Worm (Caenorhabditis elegans) whole organism, L4 larva: Measurements from ENCODE around the gene dop-5.
A peak's percentile ranks its signal among the peaks of the same experiment; 100 is the strongest.

Experiments
- F44E2.7 ChIP-seq: fragments of 200-800 bp; sonication (Bioruptor generic); IDR thresholded peaks from 2 replicates; pipeline ENCODE4 v2.1.2; 2022; ENCODE audit warnings: missing genetic modification characterization, missing compliant biosample characterization
- F49E8.2 ChIP-seq: sonication (generic microtip); optimal IDR thresholded peaks from 2 replicates; lab custom pipeline; 2016; ENCODE audit warnings: missing compliant biosample characterization, mild to moderate bottlenecking, missing genetic modification characterization, borderline replicate concordance
- T20F7.1 ChIP-seq: fragments of 200-800 bp; sonication (Bioruptor generic); optimal IDR thresholded peaks from 2 replicates; lab custom pipeline; 2018; ENCODE audit warnings: mild to moderate bottlenecking, missing genetic modification characterization, missing compliant biosample characterization
- Y48G9A.11 ChIP-seq: fragments of 200-800 bp; sonication (Bioruptor generic); IDR thresholded peaks from 2 replicates; pipeline ENCODE4 v1.3.6; 2022; ENCODE audit warnings: missing genetic modification reagents, missing genetic modification characterization, missing compliant biosample characterization
- aha-1 ChIP-seq: fragments of 150-350 bp; peaks from one replicate; lab custom pipeline; 2014; ENCODE audit warnings: missing biosample characterization, missing genetic modification characterization
- arid-1 ChIP-seq: fragments of 200-800 bp; sonication (Bioruptor generic); conservative IDR thresholded peaks from 2 replicates; pipeline ENCODE4 v1.3.6; 2022; ENCODE audit warnings: missing genetic modification reagents, missing genetic modification characterization, missing compliant biosample characterization
- ceh-20 ChIP-seq: fragments of 200-800 bp; sonication (Bioruptor generic); IDR thresholded peaks from 2 replicates; pipeline ENCODE4 v1.3.6; 2022; ENCODE audit warnings: missing genetic modification reagents, missing genetic modification characterization, missing compliant biosample characterization
- ceh-44 ChIP-seq: fragments of 200-800 bp; sonication (Bioruptor generic); IDR thresholded peaks from 2 replicates; pipeline ENCODE4 v1.3.6; 2022; ENCODE audit warnings: missing genetic modification reagents, missing genetic modification characterization, missing compliant biosample characterization
- daf-12 ChIP-seq: fragments of 150-350 bp; optimal IDR thresholded peaks from 2 replicates; lab custom pipeline; 2014; ENCODE audit warnings: missing biosample characterization, missing genetic modification reagents, missing genetic modification characterization
- daf-16 ChIP-seq, 3 experiments: sonication (generic microtip); optimal IDR thresholded peaks; 2 replicates each; lab custom pipeline; 2016 to 2017; ENCODE audit warnings: missing genetic modification characterization in 3 of 3, missing genetic modification reagents in 3 of 3, mild to moderate bottlenecking in 2 of 3, missing compliant biosample characterization in 2 of 3, missing biosample characterization in 1 of 3, moderate library complexity in 1 of 3
- dmd-6 ChIP-seq: fragments of 200-800 bp; sonication (Bioruptor generic); IDR thresholded peaks from 2 replicates; pipeline ENCODE4 v1.3.6; 2022; ENCODE audit warnings: missing genetic modification reagents, missing genetic modification characterization, missing compliant biosample characterization
- dmd-8 ChIP-seq: fragments of 200-800 bp; sonication (Bioruptor generic); IDR thresholded peaks from 2 replicates; pipeline ENCODE4 v1.3.6; 2022; ENCODE audit warnings: missing genetic modification characterization, missing compliant biosample characterization
- dmd-9 ChIP-seq: fragments of 200-800 bp; sonication (Bioruptor generic); IDR thresholded peaks from 2 replicates; pipeline ENCODE4 v1.3.6; 2022; ENCODE audit warnings: missing genetic modification reagents, missing genetic modification characterization, missing compliant biosample characterization
- dpl-1 ChIP-seq: fragments of 150-350 bp; optimal IDR thresholded peaks from 2 replicates; lab custom pipeline; 2014; ENCODE audit warnings: missing biosample characterization, missing genetic modification reagents, missing genetic modification characterization
- egl-27 ChIP-seq: sonication (generic microtip); optimal IDR thresholded peaks from 3 replicates; lab custom pipeline; 2017; ENCODE audit warnings: missing biosample characterization, missing genetic modification reagents, missing genetic modification characterization
- gei-8 ChIP-seq: fragments of 200-800 bp; sonication (Bioruptor generic); optimal IDR thresholded peaks from 2 replicates; lab custom pipeline; 2018; ENCODE audit warnings: mild to moderate bottlenecking, missing genetic modification characterization, missing compliant biosample characterization
- hif-1 ChIP-seq, 2 experiments: sonication (generic microtip); optimal IDR thresholded peaks; 2 replicates each; lab custom pipeline; 2016 to 2017; ENCODE audit warnings: missing compliant biosample characterization in 2 of 2, missing genetic modification characterization in 2 of 2, missing genetic modification reagents in 2 of 2, missing genotype in 2 of 2, mild to moderate bottlenecking in 1 of 2
- hlh-11 ChIP-seq: fragments of 200-800 bp; sonication (Bioruptor generic); optimal IDR thresholded peaks from 2 replicates; lab custom pipeline; 2018; ENCODE audit warnings: mild to moderate bottlenecking, missing genetic modification characterization, missing compliant biosample characterization
- hlh-30 ChIP-seq: sonication (generic microtip); optimal IDR thresholded peaks from 2 replicates; lab custom pipeline; 2017; ENCODE audit warnings: antibody characterized with exemption, mild to moderate bottlenecking, missing genetic modification characterization, missing compliant biosample characterization; ENCODE audit not compliant: insufficient read depth
- hmg-1.1 ChIP-seq: fragments of 200-800 bp; sonication (Bioruptor generic); IDR thresholded peaks from 2 replicates; pipeline ENCODE4 v1.3.6; 2022; ENCODE audit warnings: missing genetic modification reagents, missing genetic modification characterization, missing compliant biosample characterization
- lim-7 ChIP-seq: fragments of 200-800 bp; sonication (Bioruptor generic); IDR thresholded peaks from 2 replicates; pipeline ENCODE4 v1.3.6; 2022; ENCODE audit warnings: missing genetic modification characterization, missing compliant biosample characterization
- lin-1 ChIP-seq: fragments of 200-800 bp; sonication (Bioruptor generic); IDR thresholded peaks from 2 replicates; pipeline ENCODE4 v1.3.6; 2022; ENCODE audit warnings: missing genetic modification reagents, missing genetic modification characterization, missing compliant biosample characterization
- lin-13 ChIP-seq: fragments of 150-350 bp; optimal IDR thresholded peaks from 2 replicates; lab custom pipeline; 2014; ENCODE audit warnings: missing biosample characterization, missing genetic modification reagents, missing genetic modification characterization
- lin-39 ChIP-seq: fragments of 150-350 bp; optimal IDR thresholded peaks from 2 replicates; lab custom pipeline; 2014; ENCODE audit warnings: missing biosample characterization, missing genetic modification reagents, missing genetic modification characterization
- madf-9 ChIP-seq: fragments of 200-800 bp; sonication (Bioruptor generic); conservative IDR thresholded peaks from 2 replicates; pipeline ENCODE4 v1.3.6; 2022; ENCODE audit warnings: missing genetic modification reagents, missing genetic modification characterization, missing compliant biosample characterization
- mes-2 ChIP-seq: sonication (generic microtip); optimal IDR thresholded peaks from 2 replicates; lab custom pipeline; 2016; ENCODE audit warnings: missing genotype, mild to moderate bottlenecking, missing genetic modification characterization, missing compliant biosample characterization; ENCODE audit not compliant: poor library complexity, severe bottlenecking
- mxl-3 ChIP-seq: fragments of 200-800 bp; sonication (Bioruptor generic); optimal IDR thresholded peaks from 2 replicates; lab custom pipeline; 2018; ENCODE audit warnings: mild to moderate bottlenecking, missing genetic modification characterization, missing compliant biosample characterization
- nhr-10 ChIP-seq: fragments of 150-350 bp; optimal IDR thresholded peaks from 2 replicates; lab custom pipeline; 2014; ENCODE audit warnings: missing biosample characterization, missing genetic modification characterization
- nhr-237 ChIP-seq: sonication (generic microtip); optimal IDR thresholded peaks from 2 replicates; lab custom pipeline; 2017; ENCODE audit warnings: missing biosample characterization, missing genetic modification characterization
- nhr-28 ChIP-seq: fragments of 150-350 bp; optimal IDR thresholded peaks from 2 replicates; lab custom pipeline; 2014; ENCODE audit warnings: missing biosample characterization, missing genetic modification characterization
- php-3 ChIP-seq: fragments of 200-800 bp; sonication (Bioruptor generic); IDR thresholded peaks from 2 replicates; pipeline ENCODE4 v1.3.6; 2022; ENCODE audit warnings: missing genetic modification reagents, missing genetic modification characterization, missing compliant biosample characterization
- pqm-1 ChIP-seq: sonication (generic microtip); optimal IDR thresholded peaks from 2 replicates; lab custom pipeline; 2017; ENCODE audit warnings: missing biosample characterization, missing genetic modification characterization
- saeg-2 ChIP-seq: fragments of 200-800 bp; sonication (Bioruptor generic); IDR thresholded peaks from 2 replicates; pipeline ENCODE4 v1.3.6; 2022; ENCODE audit warnings: missing genetic modification reagents, missing genetic modification characterization, missing compliant biosample characterization
- snpc-1.2 ChIP-seq: fragments of 200-800 bp; sonication (Bioruptor generic); IDR thresholded peaks from 2 replicates; pipeline ENCODE4 v1.3.6; 2022; ENCODE audit warnings: missing genetic modification reagents, missing genetic modification characterization, missing compliant biosample characterization
- spr-3 ChIP-seq: fragments of 200-800 bp; sonication (Bioruptor generic); optimal IDR thresholded peaks from 2 replicates; lab custom pipeline; 2018; ENCODE audit warnings: mild to moderate bottlenecking, missing genetic modification characterization, missing compliant biosample characterization
- tra-1 ChIP-seq: fragments of 200-800 bp; sonication (Bioruptor generic); IDR thresholded peaks from 2 replicates; pipeline ENCODE4 v1.3.6; 2022; ENCODE audit warnings: missing genetic modification reagents, missing genetic modification characterization, missing compliant biosample characterization
- vab-7 ChIP-seq: fragments of 200-800 bp; sonication (Bioruptor generic); IDR thresholded peaks from 2 replicates; pipeline ENCODE4 v1.3.6; 2022; ENCODE audit warnings: missing genetic modification reagents, missing genetic modification characterization, missing compliant biosample characterization
- zag-1 ChIP-seq: fragments of 150-350 bp; optimal IDR thresholded peaks from 2 replicates; lab custom pipeline; 2014; ENCODE audit warnings: missing biosample characterization, missing genetic modification characterization
- zfp-3 ChIP-seq: fragments of 200-800 bp; sonication (Bioruptor generic); conservative IDR thresholded peaks from 2 replicates; pipeline ENCODE4 v1.3.6; 2022; ENCODE audit warnings: missing genetic modification reagents, missing genetic modification characterization, missing compliant biosample characterization
- ztf-11 ChIP-seq: fragments of 150-350 bp; optimal IDR thresholded peaks from 2 replicates; lab custom pipeline; 2014; ENCODE audit warnings: missing biosample characterization, missing genetic modification characterization

Gene dop-5

DNA sequence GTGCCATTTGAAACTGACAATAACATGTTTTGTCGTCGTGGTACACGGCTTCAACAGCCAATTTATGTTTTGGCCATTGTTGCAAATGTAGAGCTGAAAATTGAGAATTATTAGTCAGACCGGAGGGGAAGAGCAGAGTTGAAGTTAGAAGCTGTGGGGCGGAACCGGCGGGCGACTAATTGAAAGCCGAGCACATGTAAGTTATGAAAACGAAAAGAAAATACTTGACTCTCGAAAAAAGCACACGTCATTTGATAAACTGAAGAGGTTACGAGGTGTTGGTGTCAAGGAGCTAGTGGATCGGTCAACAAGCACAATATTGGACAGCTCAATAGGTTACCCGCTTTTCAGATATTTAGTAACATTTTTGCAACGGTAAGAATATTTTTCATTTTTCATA is at the start of gene dop-5:
TSS of gene dop-5 (minus strand) at position 101 of the 400 bp plus-strand sequence.
- TF ChIP-seq daf-16 (GFP tag; optimal IDR thresholded peaks at IDR 0.05; lab: Kevin White, UChicago): no peak
- TF ChIP-seq daf-16 (tag; optimal IDR thresholded peaks at IDR 0.05; lab: Kevin White, UChicago): no peak
- TF ChIP-seq aha-1 (tag; lab: Kevin White, UChicago): peak; percentile 75

DNA sequence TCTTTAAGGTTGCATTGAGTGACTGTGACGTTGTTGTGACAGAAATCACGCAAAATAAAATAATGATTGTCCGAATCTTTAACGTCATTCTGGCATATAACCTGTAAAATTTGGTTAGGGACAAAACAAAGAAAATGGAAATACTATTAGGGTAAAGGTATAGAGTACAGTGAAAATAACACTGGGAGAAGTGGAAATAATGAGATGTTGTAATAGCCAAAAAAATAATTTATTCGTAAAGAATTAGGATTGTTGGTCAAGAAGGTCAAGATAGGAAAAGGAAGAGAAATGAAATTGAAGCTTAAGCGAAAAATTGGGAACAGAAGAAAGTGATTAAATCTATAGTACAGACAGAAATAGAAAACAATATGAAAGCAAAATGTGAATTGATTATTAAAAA is 49.0 kb upstream of the dop-5 start, which contains the start of gene deg-3:
TSS of gene deg-3 (minus strand) at position 101 of the 400 bp plus-strand sequence.
- TF ChIP-seq daf-16 (GFP tag; optimal IDR thresholded peaks at IDR 0.05; lab: Kevin White, UChicago) (no peak), daf-16 (tag; optimal IDR thresholded peaks at IDR 0.05; lab: Kevin White, UChicago) (no peak), ztf-11 (tag; lab: Kevin White, UChicago) (no peak), nhr-237 (tag; lab: Kevin White, UChicago) (no peak)

DNA sequence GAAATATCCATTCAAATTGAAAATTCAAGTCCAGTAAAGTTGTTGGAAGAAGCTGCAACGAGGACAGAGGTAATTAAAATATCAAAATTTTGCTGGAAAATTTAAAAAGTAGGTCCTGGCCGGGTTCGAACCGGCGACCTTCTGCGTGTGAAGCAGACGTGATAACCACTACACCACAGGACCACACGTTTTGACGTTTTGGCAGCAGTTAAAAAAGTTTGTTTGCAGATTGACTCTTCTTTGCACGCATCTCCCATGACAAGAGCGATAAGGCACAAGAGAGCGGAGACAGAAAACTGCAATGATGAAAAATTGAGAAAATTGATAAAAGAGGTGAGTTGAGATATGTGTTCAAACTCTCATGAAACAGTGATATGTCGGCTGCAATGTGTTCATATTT is 46.1 kb upstream of the dop-5 start:
- TF ChIP-seq daf-12 (tag; lab: Kevin White, UChicago) (no peak), snpc-1.2 (GFP tag; lab: Robert Waterston, UW) (peak; percentile 77; the same call in 1 of the 2 replicates), lin-39 (tag; lab: Kevin White, UChicago) (no peak), nhr-10 (tag; lab: Kevin White, UChicago) (no peak), zfp-3 (peak; percentile 70; the same call in 1 of the 2 replicates), php-3 (GFP tag; lab: Robert Waterston, UW) (peak; percentile 53; the same call in 1 of the 2 replicates), dmd-6 (GFP tag; lab: Robert Waterston, UW) (peak; percentile 82), ceh-20 (GFP tag; lab: Robert Waterston, UW) (peak; percentile 49; the same call in 1 of the 2 replicates), arid-1 (GFP tag; lab: Robert Waterston, UW) (peak; percentile 58; the same call in 1 of the 2 replicates), gei-8 (GFP tag; lab: Kevin White, UChicago) (peak; percentile 27), hmg-1.1 (GFP tag; lab: Robert Waterston, UW) (peak; percentile 71), daf-16 (GFP tag; optimal IDR thresholded peaks at IDR 0.05; lab: Kevin White, UChicago) (peak in 1 of 2 experiments; percentile 53), daf-16 (tag; optimal IDR thresholded peaks at IDR 0.05; lab: Kevin White, UChicago) (no peak), ceh-44 (GFP tag; lab: Robert Waterston, UW) (0 out of 2 replicates have a peak, but pooled peaks have one; percentile 18), hif-1 (tag; optimal IDR thresholded peaks at IDR 0.05; lab: Kevin White, UChicago) (peak in 1 of 2 experiments; percentile 38), lim-7 (GFP tag; lab: Robert Waterston, UW) (peak; percentile 75), F49E8.2 (no peak), hlh-30 (tag; lab: Kevin White, UChicago) (peak; percentile 69), dmd-8 (GFP tag; lab: Robert Waterston, UW) (0 out of 2 replicates have a peak, but pooled peaks have one; percentile 57), mes-2 (tag; lab: Kevin White, UChicago) (peak; percentile 69), hlh-11 (tag; lab: Kevin White, UChicago) (peak; percentile 77), spr-3 (no peak), dpl-1 (GFP tag; lab: Kevin White, UChicago) (peak; percentile 6), egl-27 (tag; lab: Kevin White, UChicago) (no peak), F44E2.7 (GFP tag; lab: Robert Waterston, UW) (0 out of 2 replicates have a peak, but pooled peaks have one; percentile 52), Y48G9A.11 (GFP tag; lab: Robert Waterston, UW) (0 out of 2 replicates have a peak, but pooled peaks have one; percentile 22), lin-1 (GFP tag; lab: Robert Waterston, UW) (peak; percentile 42; the same call in 1 of the 2 replicates), tra-1 (GFP tag; lab: Robert Waterston, UW) (no peak), nhr-28 (tag; lab: Kevin White, UChicago) (peak; percentile 54), lin-13 (GFP tag; lab: Kevin White, UChicago) (no peak), dmd-9 (0 out of 2 replicates have a peak, but pooled peaks have one; percentile 54), madf-9 (peak; percentile 45; the same call in 1 of the 2 replicates), pqm-1 (tag; lab: Kevin White, UChicago) (peak; percentile 36), saeg-2 (GFP tag; lab: Robert Waterston, UW) (0 out of 2 replicates have a peak, but pooled peaks have one; percentile 38), zag-1 (tag; lab: Kevin White, UChicago) (no peak), vab-7 (GFP tag; lab: Robert Waterston, UW) (peak; percentile 64), T20F7.1 (GFP tag; lab: Kevin White, UChicago) (peak; percentile 17), mxl-3 (GFP tag; lab: Kevin White, UChicago) (peak; percentile 51)
- TF ChIP-seq, all 104 proteins: peak for 28
